Worm (Caenorhabditis elegans) whole organism, late embryonic: ENCODE data around the gene acbp-5.

Experiments used
- K02D7.2 ChIP-seq: sonication (generic microtip); optimal IDR thresholded peaks from 2 replicates; lab custom pipeline; 2017; ENCODE audit warnings: mild to moderate bottlenecking, missing genetic modification characterization, missing compliant biosample characterization
- Y22D7AL.16 ChIP-seq: sonication (generic microtip); optimal IDR thresholded peaks from 2 replicates; lab custom pipeline; 2016; ENCODE audit warnings: missing genetic modification characterization, missing compliant biosample characterization
- ama-1 ChIP-seq: fragments of 150-350 bp; optimal IDR thresholded peaks from 2 replicates; lab custom pipeline; 2014
- ceh-22 ChIP-seq: sonication (generic microtip); optimal IDR thresholded peaks from 2 replicates; lab custom pipeline; 2017; ENCODE audit warnings: missing biosample characterization, missing genetic modification characterization
- ceh-31 ChIP-seq: sonication (generic microtip); optimal IDR thresholded peaks from 2 replicates; lab custom pipeline; 2016; ENCODE audit warnings: missing genetic modification characterization, missing compliant biosample characterization
- ceh-9 ChIP-seq: sonication (generic microtip); optimal IDR thresholded peaks from 2 replicates; lab custom pipeline; 2016; ENCODE audit warnings: mild to moderate bottlenecking, missing genetic modification characterization, inconsistent platforms, missing compliant biosample characterization
- ets-4 ChIP-seq: sonication (generic microtip); optimal IDR thresholded peaks from 2 replicates; lab custom pipeline; 2016; ENCODE audit warnings: missing genetic modification characterization, missing compliant biosample characterization
- hlh-13 ChIP-seq: fragments of 200-800 bp; sonication (Bioruptor generic); optimal IDR thresholded peaks from 2 replicates; lab custom pipeline; 2018; ENCODE audit warnings: mild to moderate bottlenecking, missing genetic modification characterization, missing compliant biosample characterization
- nfya-1 ChIP-seq: sonication (generic microtip); optimal IDR thresholded peaks from 2 replicates; lab custom pipeline; 2017; ENCODE audit warnings: missing genetic modification characterization, mild to moderate bottlenecking, missing compliant biosample characterization, antibody characterized with exemption, moderate library complexity
- pha-4 ChIP-seq: fragments of 150-350 bp; optimal IDR thresholded peaks from 2 replicates; lab custom pipeline; 2018; ENCODE audit warnings: missing biosample characterization, missing genetic modification reagents, missing genetic modification characterization
- tbx-2 ChIP-seq: sonication (generic microtip); optimal IDR thresholded peaks from 2 replicates; lab custom pipeline; 2016; ENCODE audit warnings: missing genetic modification characterization, missing compliant biosample characterization
- tbx-7 ChIP-seq: sonication (generic microtip); optimal IDR thresholded peaks from 2 replicates; lab custom pipeline; 2016; ENCODE audit warnings: missing genotype, missing genetic modification characterization, missing compliant biosample characterization
- unc-86 ChIP-seq: sonication (generic microtip); optimal IDR thresholded peaks from 2 replicates; lab custom pipeline; 2016; ENCODE audit warnings: missing genetic modification characterization, missing compliant biosample characterization
- zip-5 ChIP-seq: sonication (generic microtip); optimal IDR thresholded peaks from 2 replicates; lab custom pipeline; 2016; ENCODE audit warnings: missing genetic modification characterization, missing compliant biosample characterization

- no peak for TF ChIP-seq pha-4 (tag; lab: Kevin White, UChicago)
- no peak for TF ChIP-seq tbx-2 (tag; lab: Kevin White, UChicago)
- TF ChIP-seq ceh-9 (tag; lab: Kevin White, UChicago): no peak
- no peak for TF ChIP-seq unc-86 (tag; lab: Kevin White, UChicago)
- TF ChIP-seq zip-5 (tag; lab: Kevin White, UChicago): no peak
- TF ChIP-seq ama-1 (lab: Kevin White, UChicago): no peak
- no peak for TF ChIP-seq ceh-31
- TF ChIP-seq Y22D7AL.16 (tag; lab: Kevin White, UChicago): no peak
- no peak for TF ChIP-seq ets-4
- TF ChIP-seq tbx-7: no peak
- TF ChIP-seq hlh-13: no peak
- no peak for TF ChIP-seq nfya-1 (tag; lab: Kevin White, UChicago)
- no peak for TF ChIP-seq K02D7.2 (tag; lab: Kevin White, UChicago)
- TF ChIP-seq ceh-22 (tag; lab: Kevin White, UChicago): no peak
Observed at ce11 chrIII:13607833-13608232, 33.7 kb downstream of the acbp-5 start, which contains the start of gene shpk-1.
